Worm (Caenorhabditis elegans): ENCODE data around the gene C29A12.22.

DNA sequence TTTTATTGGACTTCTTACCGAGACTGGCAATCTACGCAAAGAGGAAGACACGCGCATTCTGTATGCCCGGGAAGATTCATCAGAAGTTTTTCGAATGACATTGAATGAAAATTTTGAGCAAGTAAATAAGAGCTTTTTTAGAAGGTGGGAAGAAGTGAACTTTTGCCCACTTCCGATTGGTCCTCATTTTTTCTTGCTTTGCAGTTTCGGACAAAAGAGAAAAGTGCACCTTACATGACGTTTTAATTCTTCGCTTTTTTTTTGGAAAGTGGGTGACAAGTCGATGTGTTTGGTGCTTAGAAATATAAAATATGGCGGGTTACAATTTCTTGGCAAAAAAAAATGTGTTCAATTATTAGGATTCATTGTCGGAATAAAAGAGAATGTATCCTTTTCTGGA, 7.5 kb upstream of the C29A12.22 start, which contains the start of gene secs-1:
- TF ChIP-seq F52B5.7 (tag; optimal IDR thresholded peaks at IDR 0.05) (no peak), him-1 (tag; optimal IDR thresholded peaks at IDR 0.05) (no peak), ama-1 (optimal IDR thresholded peaks at IDR 0.05) (no peak), ama-1 (GFP tag; optimal IDR thresholded peaks at IDR 0.05) (no peak), lin-26 (GFP tag; IDR thresholded peaks at IDR 0.05) (no peak), pha-4 (tag; optimal IDR thresholded peaks at IDR 0.05) (no peak), lin-54 (GFP tag; optimal IDR thresholded peaks at IDR 0.05) (no peak), nhr-179 (tag; optimal IDR thresholded peaks at IDR 0.05) (no peak), lag-1 (GFP tag; IDR thresholded peaks at IDR 0.05) (no peak), unc-62 (GFP tag; optimal IDR thresholded peaks at IDR 0.05) (no peak), pbrm-1 (GFP tag; IDR thresholded peaks at IDR 0.05) (no peak), K12H6.12 (tag; optimal IDR thresholded peaks at IDR 0.05) (no peak), B0261.1 (tag; optimal IDR thresholded peaks at IDR 0.05) (no peak), dox-1 (GFP tag; IDR thresholded peaks at IDR 0.05) (no peak)

Data from whole organism, young adult.